Worm (Caenorhabditis elegans) whole organism, dauer: ENCODE data around the gene ZK105.5.
"Not testable (repeated sequence)": the region's sequence is repeated elsewhere in the genome, so short reads cannot be mapped to it uniquely, and the experiment has no call there.

ENCODE experiments used
- unc-62 ChIP-seq: sonication (generic microtip); optimal IDR thresholded peaks from 2 replicates; lab custom pipeline; 2017; ENCODE audit warnings: missing biosample characterization, missing genetic modification reagents, missing genetic modification characterization

ZK105.5 gene

ce11 chrV:7734909-7735308 lies 17.4 kb upstream of the ZK105.5 start, which contains the start of gene clic-1:
TSS of gene clic-1 (minus strand) at chrV:7734911.
- TF ChIP-seq unc-62: no peak

ce11 chrV:7733240-7733765 lies 15.8 kb upstream of the ZK105.5 start:
- TF ChIP-seq unc-62: no peak

- no peak for TF ChIP-seq unc-62
These were observed 13.0 kb upstream of the ZK105.5 start for ce11 chrV:7730488-7730887.

ce11 chrV:7728679-7729027 lies 11.1 kb upstream of the ZK105.5 start, which contains the start of gene Y97E10C.1:
TSS of gene Y97E10C.1 (plus strand) at chrV:7728879.
- TF ChIP-seq unc-62: no peak

ce11 chrV:7728003-7728678 lies 10.6 kb upstream of the ZK105.5 start:
- TF ChIP-seq unc-62: no peak

ce11 chrV:7726927-7727326 lies 9.4 kb upstream of the ZK105.5 start:
- TF ChIP-seq unc-62: no peak

ce11 chrV:7726202-7726601 lies 8.7 kb upstream of the ZK105.5 start:
- no peak for TF ChIP-seq unc-62

ce11 chrV:7723967-7724544 lies 6.5 kb upstream of the ZK105.5 start, which contains the start of the genes ZK105.6 and ZK105.8:
TSS of gene ZK105.6 (minus strand) at chrV:7724067.
TSS of gene ZK105.8 (plus strand) at chrV:7724494.
- TF ChIP-seq unc-62: no peak

ce11 chrV:7721945-7722344 lies 4.4 kb upstream of the ZK105.5 start, which contains the start of gene ZK105.14:
TSS of gene ZK105.14 (minus strand) at chrV:7722045.
- TF ChIP-seq unc-62: no peak

ce11 chrV:7716034-7716433 lies 1.5 kb downstream of the ZK105.5 start, which contains the start of gene ZK105.12:
TSS of gene ZK105.12 (minus strand) at chrV:7716134.
- TF ChIP-seq unc-62: no peak

ce11 chrV:7713691-7714090 lies 3.8 kb downstream of the ZK105.5 start, which contains the start of gene ZK105.1:
TSS of gene ZK105.1 (plus strand) at chrV:7713991.
- TF ChIP-seq unc-62: no peak

ce11 chrV:7713072-7713471 lies 4.5 kb downstream of the ZK105.5 start, which contains the start of gene ZK105.13:
TSS of gene ZK105.13 (minus strand) at chrV:7713172.
- no peak for TF ChIP-seq unc-62

- no peak for TF ChIP-seq unc-62
These were observed 9.0 kb downstream of the ZK105.5 start, which contains the start of gene ZK105.11 for ce11 chrV:7708525-7708924. TSS of gene ZK105.11 (minus strand) at chrV:7708625.

- TF ChIP-seq unc-62: no peak
These were observed 12.2 kb downstream of the ZK105.5 start, which contains the start of gene srw-3 for ce11 chrV:7705316-7705715. TSS of gene srw-3 (plus strand) at chrV:7705616.

ce11 chrV:7703536-7703935 lies 14.0 kb downstream of the ZK105.5 start, which contains the start of gene srsx-40:
TSS of gene srsx-40 (minus strand) at chrV:7703636.
- TF ChIP-seq unc-62: not testable (repeated sequence)

- TF ChIP-seq unc-62: no peak
These were observed 20.7 kb downstream of the ZK105.5 start, which contains the start of gene ZK105.3 for ce11 chrV:7696842-7697241. TSS of gene ZK105.3 (plus strand) at chrV:7697142.

ce11 chrV:7693394-7693793 lies 24.1 kb downstream of the ZK105.5 start, which contains the start of gene C12D5.10:
TSS of gene C12D5.10 (minus strand) at chrV:7693494.
- TF ChIP-seq unc-62: no peak
